Worm (Caenorhabditis elegans) whole organism, L3 larva: ENCODE results near the gene ztf-29.

Source experiments
- R02D3.7 ChIP-seq: fragments of 150-350 bp; optimal IDR thresholded peaks from 2 replicates; lab custom pipeline; 2014; ENCODE audit warnings: missing biosample characterization, missing genetic modification characterization
- ZK546.5 ChIP-seq: sonication (generic microtip); optimal IDR thresholded peaks from 2 replicates; lab custom pipeline; 2017; ENCODE audit warnings: missing biosample characterization, missing genetic modification characterization
- aly-2 ChIP-seq: fragments of 150-350 bp; optimal IDR thresholded peaks from 2 replicates; lab custom pipeline; 2014; ENCODE audit warnings: missing biosample characterization, missing genetic modification characterization
- ama-1 ChIP-seq: fragments of 150-350 bp; optimal IDR thresholded peaks from 2 replicates; lab custom pipeline; 2018
- ceh-82 ChIP-seq: fragments of 150-350 bp; optimal IDR thresholded peaks from 2 replicates; lab custom pipeline; 2014; ENCODE audit warnings: missing biosample characterization, missing genetic modification characterization
- ceh-9 ChIP-seq: sonication (generic microtip); optimal IDR thresholded peaks from 2 replicates; lab custom pipeline; 2018; ENCODE audit warnings: missing biosample characterization, missing genetic modification characterization
- daf-12 ChIP-seq: fragments of 150-350 bp; optimal IDR thresholded peaks from 2 replicates; lab custom pipeline; 2014; ENCODE audit warnings: missing biosample characterization, missing genetic modification reagents, missing genetic modification characterization
- egl-27 ChIP-seq: sonication (generic microtip); optimal IDR thresholded peaks from 4 replicates; lab custom pipeline; 2017; ENCODE audit warnings: missing biosample characterization, missing genetic modification reagents, missing genetic modification characterization
- egl-5 ChIP-seq: fragments of 150-350 bp; optimal IDR thresholded peaks from 2 replicates; lab custom pipeline; 2017; ENCODE audit warnings: missing biosample characterization, missing genetic modification reagents, missing genetic modification characterization, inconsistent platforms
- elt-1 ChIP-seq: fragments of 150-350 bp; optimal IDR thresholded peaks from 2 replicates; lab custom pipeline; 2014; ENCODE audit warnings: missing biosample characterization, missing genetic modification characterization
- elt-3 ChIP-seq, 3 experiments: fragments of 150-350 bp in 1 of 3; sonication (generic microtip) in 2 of 3; optimal IDR thresholded peaks; 2 replicates in 2 of 3; 4 replicates in 1 of 3; lab custom pipeline; 2014 to 2017; ENCODE audit warnings: missing biosample characterization in 3 of 3, missing genetic modification characterization in 3 of 3
- fkh-10 ChIP-seq: sonication (generic microtip); optimal IDR thresholded peaks from 2 replicates; lab custom pipeline; 2017; ENCODE audit warnings: missing biosample characterization, missing genetic modification reagents, missing genetic modification characterization
- hmg-11 ChIP-seq: sonication (generic microtip); optimal IDR thresholded peaks from 2 replicates; lab custom pipeline; 2016; ENCODE audit warnings: missing genetic modification characterization, missing compliant biosample characterization
- jun-1 ChIP-seq: fragments of 150-350 bp; optimal IDR thresholded peaks from 2 replicates; lab custom pipeline; 2014; ENCODE audit warnings: missing biosample characterization, missing genetic modification reagents, missing genetic modification characterization
- lin-15B ChIP-seq: fragments of 150-350 bp; optimal IDR thresholded peaks from 2 replicates; lab custom pipeline; 2014; ENCODE audit warnings: missing biosample characterization, missing genetic modification characterization
- lin-39 ChIP-seq: fragments of 150-350 bp; optimal IDR thresholded peaks from 2 replicates; lab custom pipeline; 2018; ENCODE audit warnings: missing biosample characterization, missing genetic modification reagents, missing genetic modification characterization
- lsy-12 ChIP-seq: sonication (generic microtip); optimal IDR thresholded peaks from 2 replicates; lab custom pipeline; 2016; ENCODE audit warnings: mild to moderate bottlenecking, missing genetic modification characterization, missing compliant biosample characterization
- mdl-1 ChIP-seq: fragments of 150-350 bp; optimal IDR thresholded peaks from 2 replicates; lab custom pipeline; 2014; ENCODE audit warnings: missing biosample characterization, missing genetic modification characterization
- nfya-1 ChIP-seq: sonication (generic microtip); optimal IDR thresholded peaks from 2 replicates; lab custom pipeline; 2017; ENCODE audit warnings: missing genetic modification characterization, mild to moderate bottlenecking, missing compliant biosample characterization, antibody characterized with exemption, moderate library complexity; ENCODE audit not compliant: insufficient read depth
- nhr-12 ChIP-seq: fragments of 150-350 bp; optimal IDR thresholded peaks from 2 replicates; lab custom pipeline; 2014; ENCODE audit warnings: missing biosample characterization, missing genetic modification characterization
- nhr-23 ChIP-seq: fragments of 150-350 bp; optimal IDR thresholded peaks from 2 replicates; lab custom pipeline; 2014; ENCODE audit warnings: missing biosample characterization, missing genetic modification reagents, missing genetic modification characterization
- nhr-237 ChIP-seq: fragments of 150-350 bp; optimal IDR thresholded peaks from 2 replicates; lab custom pipeline; 2014; ENCODE audit warnings: missing biosample characterization, missing genetic modification characterization
- nhr-25 ChIP-seq: sonication (generic microtip); optimal IDR thresholded peaks from 2 replicates; lab custom pipeline; 2017; ENCODE audit warnings: missing biosample characterization, missing genetic modification characterization
- nhr-43 ChIP-seq: sonication (generic microtip); optimal IDR thresholded peaks from 2 replicates; lab custom pipeline; 2016; ENCODE audit warnings: mild to moderate bottlenecking, missing genetic modification characterization, missing compliant biosample characterization; ENCODE audit not compliant: poor library complexity, severe bottlenecking
- nhr-67 ChIP-seq: fragments of 150-350 bp; optimal IDR thresholded peaks from 2 replicates; lab custom pipeline; 2014; ENCODE audit warnings: missing biosample characterization, missing genetic modification characterization
- nhr-76 ChIP-seq: fragments of 150-350 bp; sonication (generic microtip); optimal IDR thresholded peaks from 5 replicates; lab custom pipeline; 2014; ENCODE audit warnings: missing biosample characterization, missing genetic modification characterization
- pha-4 ChIP-seq: fragments of 150-350 bp; optimal IDR thresholded peaks from 2 replicates; lab custom pipeline; 2014; ENCODE audit warnings: missing biosample characterization, missing genetic modification reagents, missing genetic modification characterization
- pqm-1 ChIP-seq: fragments of 150-350 bp; optimal IDR thresholded peaks from 2 replicates; lab custom pipeline; 2017; ENCODE audit warnings: missing biosample characterization, missing genetic modification characterization, inconsistent platforms
- sea-2 ChIP-seq: fragments of 150-350 bp; sonication (generic microtip); optimal IDR thresholded peaks from 4 replicates; lab custom pipeline; 2014; ENCODE audit warnings: missing biosample characterization, missing genetic modification reagents, missing genetic modification characterization
- skn-1 ChIP-seq: fragments of 150-350 bp; optimal IDR thresholded peaks from 2 replicates; lab custom pipeline; 2014; ENCODE audit warnings: missing biosample characterization, missing genetic modification characterization
- tbx-2 ChIP-seq: sonication (generic microtip); optimal IDR thresholded peaks from 2 replicates; lab custom pipeline; 2016; ENCODE audit warnings: mild to moderate bottlenecking, missing genetic modification characterization, missing compliant biosample characterization
- unc-39 ChIP-seq: sonication (generic microtip); optimal IDR thresholded peaks from 4 replicates; lab custom pipeline; 2017; ENCODE audit warnings: missing biosample characterization, missing genetic modification characterization
- unc-62 ChIP-seq: fragments of 150-350 bp; sonication (generic microtip); optimal IDR thresholded peaks from 4 replicates; lab custom pipeline; 2014; ENCODE audit warnings: missing biosample characterization, missing genetic modification reagents, missing genetic modification characterization
- zag-1 ChIP-seq: fragments of 150-350 bp; optimal IDR thresholded peaks from 2 replicates; lab custom pipeline; 2014; ENCODE audit warnings: missing biosample characterization, missing genetic modification characterization
- ztf-11 ChIP-seq: fragments of 150-350 bp; optimal IDR thresholded peaks from 2 replicates; lab custom pipeline; 2014; ENCODE audit warnings: missing biosample characterization, missing genetic modification characterization

Gene ztf-29

DNA sequence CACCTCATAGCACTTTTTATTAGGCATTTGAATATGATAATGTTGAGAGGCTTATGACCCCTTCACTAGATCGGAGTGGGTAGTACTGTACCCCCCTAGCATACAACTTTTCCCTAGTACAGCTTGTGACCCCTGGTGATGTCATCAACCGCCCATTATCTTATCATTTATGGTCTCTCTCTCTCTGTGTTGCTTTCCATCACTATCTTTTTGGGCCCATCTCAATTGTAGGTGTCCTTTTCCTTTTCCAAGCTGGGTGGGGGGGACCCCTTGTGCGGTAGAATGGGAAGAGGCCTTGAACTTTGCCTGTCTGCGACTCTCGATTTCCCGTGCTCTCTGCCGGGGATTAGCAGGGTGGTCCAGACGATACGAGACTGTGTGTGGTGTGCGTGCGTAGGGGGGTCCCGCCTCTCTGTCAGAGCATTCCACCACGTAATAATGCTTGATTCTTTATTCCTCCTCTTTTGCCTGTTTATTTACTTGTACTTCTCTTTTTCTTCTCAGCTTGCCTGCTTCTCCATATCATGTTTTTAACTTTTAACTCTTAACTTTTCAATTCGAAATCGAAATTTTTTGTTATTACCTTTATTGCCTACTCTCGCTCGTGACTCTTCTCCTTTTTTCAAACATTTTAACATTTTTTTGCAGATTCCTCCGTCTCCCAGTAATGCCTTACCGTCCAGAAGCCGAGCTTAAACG lies at the start of gene ztf-29:
ztf-29 (plus strand) TSS at position 649 of the 699 bp plus-strand sequence.
- no peak for TF ChIP-seq pqm-1 (tag; lab: Kevin White, UChicago)

DNA sequence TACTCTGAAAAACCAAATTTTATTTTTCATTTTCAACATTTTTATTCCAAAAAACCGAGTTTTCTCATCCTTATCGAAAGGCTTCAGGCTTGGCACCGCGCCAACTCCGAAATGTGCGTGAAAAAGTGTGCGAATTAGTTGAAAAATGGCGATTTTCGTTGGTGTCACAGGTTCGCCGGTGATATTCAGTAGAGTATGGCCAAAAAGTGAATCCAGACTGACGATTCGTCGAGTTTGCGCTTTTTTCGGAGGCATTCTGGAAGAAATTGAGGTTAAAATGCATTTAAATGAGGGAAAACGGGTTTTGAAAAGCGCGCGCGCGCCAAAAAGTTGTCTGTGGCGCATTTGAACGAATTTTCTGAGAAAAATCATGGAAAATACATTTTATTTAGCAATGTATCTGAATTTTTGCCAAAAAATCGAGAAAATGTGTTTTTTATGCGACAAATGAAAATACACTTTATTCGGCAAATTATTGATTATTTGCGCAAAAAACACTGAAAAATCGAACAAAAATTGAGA lies 37.4 kb upstream of the ztf-29 start, which contains the start of the genes Y66D12A.16 and such-1:
Y66D12A.16 (plus strand) TSS at position 51 of the 522 bp plus-strand sequence.
such-1 (minus strand) TSS at position 256 of the 522 bp plus-strand sequence.
- TF ChIP-seq unc-62 (GFP tag; lab: Kevin White, UChicago) (no peak), nfya-1 (tag; lab: Kevin White, UChicago) (no peak), sea-2 (GFP tag; lab: Kevin White, UChicago) (no peak), nhr-237 (no peak), aly-2 (tag; lab: Kevin White, UChicago) (no peak), egl-5 (tag; lab: Kevin White, UChicago) (no peak), pqm-1 (tag; lab: Kevin White, UChicago) (no peak), pha-4 (tag; lab: Kevin White, UChicago) (no peak), ceh-82 (tag; lab: Kevin White, UChicago) (no peak), zag-1 (no peak), skn-1 (tag; lab: Kevin White, UChicago) (no peak), R02D3.7 (tag; lab: Kevin White, UChicago) (no peak), nhr-25 (tag; lab: Kevin White, UChicago) (no peak), jun-1 (no peak), mdl-1 (tag; lab: Kevin White, UChicago) (no peak), egl-27 (no peak), hmg-11 (no peak), daf-12 (tag; lab: Kevin White, UChicago) (no peak), nhr-67 (no peak)

DNA sequence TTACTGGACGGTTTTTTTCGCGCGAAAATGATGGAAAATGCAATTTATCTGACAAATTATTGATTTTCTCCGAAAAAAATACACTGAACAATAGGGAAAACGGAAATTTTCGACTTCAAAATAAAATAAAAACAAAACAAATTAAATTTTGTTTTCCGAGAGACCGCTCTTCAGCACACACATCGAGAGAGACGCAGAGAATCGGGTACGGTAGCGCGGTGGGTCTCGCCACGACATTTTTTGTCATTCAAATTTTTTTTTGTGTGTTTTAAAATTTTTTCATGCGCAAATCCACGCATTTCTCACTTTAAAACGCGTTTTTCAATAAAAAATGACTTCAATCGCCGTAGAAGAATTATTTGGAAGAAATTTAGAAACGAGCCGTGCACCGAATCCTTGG lies 36.9 kb upstream of the ztf-29 start:
- TF ChIP-seq ztf-11 (tag; lab: Kevin White, UChicago) (no peak), nhr-43 (tag; lab: Kevin White, UChicago) (no peak), nfya-1 (tag; lab: Kevin White, UChicago) (no peak), pha-4 (tag; lab: Kevin White, UChicago) (no peak), jun-1 (no peak), tbx-2 (tag; lab: Kevin White, UChicago) (no peak), lin-39 (no peak), fkh-10 (no peak), lin-15B (tag; lab: Kevin White, UChicago) (no peak), elt-3 (tag; optimal IDR thresholded peaks at IDR 0.05; lab: Kevin White, UChicago) (no peak), ama-1 (no peak), lsy-12 (tag; lab: Kevin White, UChicago) (no peak), nhr-12 (tag; lab: Kevin White, UChicago) (no peak), nhr-25 (tag; lab: Kevin White, UChicago) (no peak), nhr-76 (tag; lab: Kevin White, UChicago) (no peak)

- peak; percentile 29 for TF ChIP-seq hmg-11
- TF ChIP-seq nhr-67: no peak
- TF ChIP-seq ceh-82 (tag; lab: Kevin White, UChicago): no peak
- peak; percentile 7 for TF ChIP-seq nhr-23 (tag; lab: Kevin White, UChicago)
- no peak for TF ChIP-seq tbx-2 (tag; lab: Kevin White, UChicago)
- TF ChIP-seq pha-4 (tag; lab: Kevin White, UChicago): peak; percentile 13
- peak; percentile 20 for TF ChIP-seq nfya-1 (tag; lab: Kevin White, UChicago)
- peak; percentile 44 for TF ChIP-seq lin-15B (tag; lab: Kevin White, UChicago)
- no peak for TF ChIP-seq egl-27
These were observed 34.6 kb upstream of the ztf-29 start, which contains the start of gene xpb-1 for ce11 chrIII:11526396-11526795. Gene xpb-1, plus strand, starts transcription at chrIII:11526657.

ce11 chrIII:11534624-11535079 lies 26.3 kb upstream of the ztf-29 start, which contains the start of gene nrps-1:
Gene nrps-1, plus strand, starts transcription at chrIII:11534674.
- TF ChIP-seq unc-39 (tag; lab: Kevin White, UChicago) (no peak), elt-1 (no peak), elt-3 (tag; optimal IDR thresholded peaks at IDR 0.05; lab: Kevin White, UChicago) (no peak), zag-1 (no peak), daf-12 (tag; lab: Kevin White, UChicago) (no peak), ZK546.5 (no peak), mdl-1 (tag; lab: Kevin White, UChicago) (no peak), ceh-9 (no peak), pha-4 (tag; lab: Kevin White, UChicago) (no peak)
